Worm (Caenorhabditis elegans): ENCODE results near the gene vps-33.2.

Gene vps-33.2

DNA sequence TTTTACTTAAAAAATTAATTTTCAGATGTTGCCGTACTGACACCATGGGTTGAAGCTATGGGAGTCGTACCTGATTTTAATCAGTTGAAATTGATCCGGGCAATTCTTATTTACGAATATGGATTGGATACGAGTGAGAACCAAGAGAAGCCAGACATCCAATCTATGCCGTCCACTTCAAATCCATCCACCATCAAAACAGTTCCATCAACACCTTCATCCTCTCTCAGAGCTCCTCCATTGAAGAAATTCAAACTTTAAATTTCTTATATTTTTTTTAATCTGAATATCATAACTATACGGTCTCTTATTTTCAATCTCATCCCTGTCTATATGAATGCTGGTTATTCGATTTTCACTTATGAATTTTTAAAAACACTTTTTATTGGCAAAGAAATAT lies 42.1 kb upstream of the vps-33.2 start:
- 0 out of 2 replicates have a peak, but pooled peaks have one; percentile 29 for TF ChIP-seq cebp-1 (GFP tag; IDR thresholded peaks at IDR 0.05)
- TF ChIP-seq cebp-1 (tag; optimal IDR thresholded peaks at IDR 0.05) = peak; percentile 59
- no peak for TF ChIP-seq F52B5.7 (tag; optimal IDR thresholded peaks at IDR 0.05)
- TF ChIP-seq lin-26 (GFP tag; IDR thresholded peaks at IDR 0.05) = no peak
- TF ChIP-seq bed-2 (GFP tag; IDR thresholded peaks at IDR 0.05) = no peak
- no peak for TF ChIP-seq hlh-26 (GFP tag; conservative IDR thresholded peaks at IDR 0.05)
- TF ChIP-seq nhr-90 (tag; optimal IDR thresholded peaks at IDR 0.05) = no peak
- no peak for TF ChIP-seq nhr-120 (GFP tag; IDR thresholded peaks at IDR 0.05)
- TF ChIP-seq nhr-179 (tag; optimal IDR thresholded peaks at IDR 0.05) = no peak
- TF ChIP-seq lsl-1 (GFP tag; optimal IDR thresholded peaks at IDR 0.05) = no peak
- TF ChIP-seq akir-1 (GFP tag; optimal IDR thresholded peaks at IDR 0.05) = no peak
- no peak for TF ChIP-seq hlh-12 (tag; optimal IDR thresholded peaks at IDR 0.05)
- no peak for TF ChIP-seq T07F8.4 (tag; optimal IDR thresholded peaks at IDR 0.05)
- TF ChIP-seq zim-3 (tag; optimal IDR thresholded peaks at IDR 0.05) = no peak
- no peak for TF ChIP-seq zfh-2 (GFP tag; conservative IDR thresholded peaks at IDR 0.05)
- TF ChIP-seq F23B12.7 (tag; optimal IDR thresholded peaks at IDR 0.05; ENCODE audit: insufficient read depth) = no peak
- peak; percentile 34; the same call in 1 of the 2 replicates for TF ChIP-seq lir-1 (GFP tag; conservative IDR thresholded peaks at IDR 0.05)
- no peak for TF ChIP-seq aptf-2 (GFP tag; conservative IDR thresholded peaks at IDR 0.05)
- TF ChIP-seq B0336.3 (GFP tag; IDR thresholded peaks at IDR 0.05) = no peak
- peak; percentile 10 for TF ChIP-seq tbp1 (GFP tag; optimal IDR thresholded peaks at IDR 0.05)
- TF ChIP-seq ceh-40 (GFP tag; IDR thresholded peaks at IDR 0.05) = no peak
- peak; percentile 28 for TF ChIP-seq tlf-1 (GFP tag; optimal IDR thresholded peaks at IDR 0.05)
- TF ChIP-seq repo-1 (tag; optimal IDR thresholded peaks at IDR 0.05) = peak; percentile 64
- no peak for TF ChIP-seq madf-10 (tag; optimal IDR thresholded peaks at IDR 0.05)
- no peak for TF ChIP-seq athp-1 (tag; optimal IDR thresholded peaks at IDR 0.05)
- no peak for TF ChIP-seq rpc-1 (optimal IDR thresholded peaks at IDR 0.05)
- TF ChIP-seq rpc-1 (tag; optimal IDR thresholded peaks at IDR 0.05) = no peak
- no peak for TF ChIP-seq snpc-3.4 (tag; optimal IDR thresholded peaks at IDR 0.05)
- TF ChIP-seq F55B11.4 (tag; optimal IDR thresholded peaks at IDR 0.05; ENCODE audit: borderline replicate concordance, insufficient read depth) = no peak
- TF ChIP-seq B0035.1 (tag; optimal IDR thresholded peaks at IDR 0.05) = no peak
- TF ChIP-seq sptf-2 (GFP tag; optimal IDR thresholded peaks at IDR 0.05) = no peak
- TF ChIP-seq mxl-1 (tag; optimal IDR thresholded peaks at IDR 0.05) = no peak
- TF ChIP-seq hrde-1 (tag; optimal IDR thresholded peaks at IDR 0.05; ENCODE audit: borderline replicate concordance) = no peak
- TF ChIP-seq Y79H2A.3 (GFP tag; conservative IDR thresholded peaks at IDR 0.05) = no peak
- TF ChIP-seq ztf-26 (tag; optimal IDR thresholded peaks at IDR 0.05) = no peak
- TF ChIP-seq C06A6.2 (GFP tag; conservative IDR thresholded peaks at IDR 0.05) = no peak
- no peak for TF ChIP-seq Y67H2A.10 (GFP tag; conservative IDR thresholded peaks at IDR 0.05)
- TF ChIP-seq lin-54 (GFP tag; optimal IDR thresholded peaks at IDR 0.05) = no peak
- peak; percentile 52 for TF ChIP-seq mel-28 (tag; optimal IDR thresholded peaks at IDR 0.05; ENCODE audit: borderline replicate concordance)
- no peak for TF ChIP-seq dpl-1 (GFP tag; optimal IDR thresholded peaks at IDR 0.05)
- TF ChIP-seq ztf-3 (GFP tag; optimal IDR thresholded peaks at IDR 0.05) = no peak
- no peak for TF ChIP-seq xnd-1 (tag; optimal IDR thresholded peaks at IDR 0.05)
- no peak for TF ChIP-seq sea-2 (GFP tag; IDR thresholded peaks at IDR 0.05)
- no peak for TF ChIP-seq cebp-2 (GFP tag; IDR thresholded peaks at IDR 0.05)
- no peak for TF ChIP-seq ccch-3 (GFP tag; optimal IDR thresholded peaks at IDR 0.05)
- no peak for TF ChIP-seq nfya-2 (GFP tag; IDR thresholded peaks at IDR 0.05)
- TF ChIP-seq nfyb-1 (GFP tag; IDR thresholded peaks at IDR 0.05) = peak; percentile 73
- no peak for TF ChIP-seq lsy-27 (tag; optimal IDR thresholded peaks at IDR 0.05; ENCODE audit: borderline replicate concordance, insufficient read depth)
- no peak for TF ChIP-seq madf-3 (GFP tag; IDR thresholded peaks at IDR 0.05)
- TF ChIP-seq rcor-1 (GFP tag; IDR thresholded peaks at IDR 0.05) = no peak

Data from whole organism, young adult.